Fruit fly (Drosophila melanogaster): Measurements from ENCODE around the gene trc.

trc gene

dm6 chr3L:19870843-19871666 lies 37.0 kb upstream of the trc start, which contains the start of the genes Rab8 and Usp32 (continued):
- TF ChIP-seq CG7745 (tag; optimal IDR thresholded peaks at IDR 0.05) (peak; percentile 79), NK7.1 (GFP tag; optimal IDR thresholded peaks at IDR 0.05) (peak; percentile 26), fu2 (GFP tag; optimal IDR thresholded peaks at IDR 0.05) (peak; percentile 31), disco-r (GFP tag; optimal IDR thresholded peaks at IDR 0.05) (peak; percentile 39), Doc2 (GFP tag; IDR thresholded peaks at IDR 0.05) (no peak), CG33213 (GFP tag; optimal IDR thresholded peaks at IDR 0.05) (peak; percentile 72), BEAF-32 (GFP tag; optimal IDR thresholded peaks at IDR 0.05) (peak; percentile 94), crc (GFP tag; optimal IDR thresholded peaks at IDR 0.05) (peak; percentile 39), CG15479 (GFP tag; optimal IDR thresholded peaks at IDR 0.05) (no peak), ase (GFP tag; IDR thresholded peaks at IDR 0.05) (no peak), MTF-1 (GFP tag; optimal IDR thresholded peaks at IDR 0.05; ENCODE audit: borderline replicate concordance) (peak; percentile 44), CG7839 (tag; optimal IDR thresholded peaks at IDR 0.05) (no peak), seq (GFP tag; IDR thresholded peaks at IDR 0.05) (no peak), kni (GFP tag; optimal IDR thresholded peaks at IDR 0.05) (no peak), z (GFP tag; IDR thresholded peaks at IDR 0.05) (no peak), ap (GFP tag; IDR thresholded peaks at IDR 0.05) (no peak), CG6254 (GFP tag; optimal IDR thresholded peaks at IDR 0.05) (no peak), ash1 (GFP tag; optimal IDR thresholded peaks at IDR 0.05) (peak; percentile 79), CG2116 (GFP tag; optimal IDR thresholded peaks at IDR 0.05) (peak; percentile 90), bigmax (GFP tag; optimal IDR thresholded peaks at IDR 0.05) (peak; percentile 40), CG12942 (GFP tag; optimal IDR thresholded peaks at IDR 0.05) (peak; percentile 50), ro (GFP tag; IDR thresholded peaks at IDR 0.05) (no peak), pnt (GFP tag; optimal IDR thresholded peaks at IDR 0.05) (no peak), Trl (optimal IDR thresholded peaks at IDR 0.05) (peak in 1 of 2 experiments; percentile 24), Trl (GFP tag; optimal IDR thresholded peaks at IDR 0.05) (peak; percentile 72), CG7987 (GFP tag; optimal IDR thresholded peaks at IDR 0.05) (peak; percentile 67), CG10565 (GFP tag; optimal IDR thresholded peaks at IDR 0.05) (no peak), h (optimal IDR thresholded peaks at IDR 0.05) (no peak), Eip74EF (GFP tag; optimal IDR thresholded peaks at IDR 0.05) (peak in 1 of 2 experiments; percentile 29), nerfin-2 (GFP tag; IDR thresholded peaks at IDR 0.05; ENCODE audit: partially characterized antibody) (peak; percentile 57), oc (tag; optimal IDR thresholded peaks at IDR 0.05) (no peak), NC2α (GFP tag; optimal IDR thresholded peaks at IDR 0.05) (peak; percentile 49), Sry-δ (GFP tag; optimal IDR thresholded peaks at IDR 0.05) (peak; percentile 79), CG8478 (optimal IDR thresholded peaks at IDR 0.05) (no peak), sob (GFP tag; IDR thresholded peaks at IDR 0.05) (peak; percentile 87), CG11247 (GFP tag; IDR thresholded peaks at IDR 0.05) (no peak), sim (GFP tag; IDR thresholded peaks at IDR 0.05) (no peak), Gug (GFP tag; IDR thresholded peaks at IDR 0.05) (no peak), Fer2 (tag; optimal IDR thresholded peaks at IDR 0.05) (no peak), sqz (GFP tag; optimal IDR thresholded peaks at IDR 0.05) (no peak), CG34422 (GFP tag; IDR thresholded peaks at IDR 0.05) (peak; percentile 74), Rx (GFP tag; IDR thresholded peaks at IDR 0.05) (no peak), esg (GFP tag; conservative IDR thresholded peaks at IDR 0.05) (no peak), E2f1 (GFP tag; IDR thresholded peaks at IDR 0.05) (no peak; the same call in 1 of the 2 replicates), Lim3 (GFP tag; IDR thresholded peaks at IDR 0.05) (no peak), repo (GFP tag; optimal IDR thresholded peaks at IDR 0.05) (peak; percentile 81), yki (optimal IDR thresholded peaks at IDR 0.05) (no peak), Six4 (GFP tag; optimal IDR thresholded peaks at IDR 0.05) (peak; percentile 34), CG18619 (GFP tag; optimal IDR thresholded peaks at IDR 0.05) (peak; percentile 58), Hmx (GFP tag; optimal IDR thresholded peaks at IDR 0.05) (no peak), tx (GFP tag; optimal IDR thresholded peaks at IDR 0.05) (peak; percentile 56)
